Worm (Caenorhabditis elegans) whole organism, L1 larva: ENCODE data around the gene lact-3.

Source experiments
- blmp-1 ChIP-seq: fragments of 150-350 bp; optimal IDR thresholded peaks from 2 replicates; lab custom pipeline; 2014; ENCODE audit warnings: missing biosample characterization, missing genetic modification characterization
- ces-1 ChIP-seq: fragments of 150-350 bp; optimal IDR thresholded peaks from 2 replicates; lab custom pipeline; 2014; ENCODE audit warnings: missing biosample characterization, missing genetic modification reagents, missing genetic modification characterization
- fkh-10 ChIP-seq: sonication (generic microtip); optimal IDR thresholded peaks from 2 replicates; lab custom pipeline; 2017; ENCODE audit warnings: missing biosample characterization, missing genetic modification reagents, missing genetic modification characterization
- lin-15B ChIP-seq: fragments of 150-350 bp; sonication (generic microtip); optimal IDR thresholded peaks from 3 replicates; lab custom pipeline; 2014; ENCODE audit warnings: missing biosample characterization, missing genetic modification characterization
- lsy-2 ChIP-seq, 2 experiments: fragments of 150-350 bp; optimal IDR thresholded peaks; 2 replicates each; lab custom pipeline; 2014; ENCODE audit warnings: missing biosample characterization in 2 of 2, missing genetic modification characterization in 2 of 2
- pqm-1 ChIP-seq: sonication (generic microtip); optimal IDR thresholded peaks from 3 replicates; lab custom pipeline; 2017; ENCODE audit warnings: missing biosample characterization, missing genetic modification characterization
- snpc-4 ChIP-seq: fragments of 150-350 bp; optimal IDR thresholded peaks from 2 replicates; lab custom pipeline; 2014; ENCODE audit warnings: missing biosample characterization, missing genetic modification characterization

- TF ChIP-seq blmp-1 (tag; lab: Kevin White, UChicago) (no peak), snpc-4 (tag; lab: Kevin White, UChicago) (no peak), lin-15B (tag; lab: Kevin White, UChicago) (no peak), fkh-10 (GFP tag; lab: Kevin White, UChicago) (no peak), pqm-1 (no peak), ces-1 (GFP tag; lab: Kevin White, UChicago) (no peak), lsy-2 (tag; optimal IDR thresholded peaks at IDR 0.05; lab: Kevin White, UChicago) (no peak)
These were observed 4.8 kb upstream of the lact-3 start for ce11 chrII:10662279-10662678.
